Fruit fly (Drosophila melanogaster) whole organism, embryonic: ENCODE measurements around the gene CG46308.

Source experiments
- Atf3 ChIP-seq: fragments of 200-800 bp; sonication (Bioruptor generic); optimal IDR thresholded peaks from 3 replicates; lab custom pipeline; 2016; ENCODE audit warnings: missing biosample characterization, missing genetic modification characterization
- Atf6 ChIP-seq: fragments of 200-800 bp; sonication (Bioruptor generic); IDR thresholded peaks from 2 replicates; pipeline ENCODE4 v1.3.6; 2022; ENCODE audit warnings: missing biosample characterization, missing genetic modification characterization
- Bteb2 ChIP-seq: fragments of 200-800 bp; sonication (Bioruptor generic); optimal IDR thresholded peaks from 2 replicates; lab custom pipeline; 2016; ENCODE audit warnings: missing biosample characterization, missing genetic modification characterization
- CG10274 ChIP-seq: fragments of 200-800 bp; sonication (Bioruptor generic); optimal IDR thresholded peaks from 3 replicates; lab custom pipeline; 2017; ENCODE audit warnings: missing biosample characterization, mild to moderate bottlenecking, missing genetic modification characterization
- CG10366 ChIP-seq: fragments of 200-800 bp; sonication (Bioruptor generic); IDR thresholded peaks from 2 replicates; pipeline ENCODE4 v1.3.6; 2022; ENCODE audit warnings: missing biosample characterization, missing genetic modification characterization
- CG10543 ChIP-seq: fragments of 200-800 bp; sonication (Bioruptor generic); optimal IDR thresholded peaks from 3 replicates; lab custom pipeline; 2017; ENCODE audit warnings: missing biosample characterization, mild to moderate bottlenecking, missing genetic modification characterization, moderate library complexity
- CG10979 ChIP-seq: fragments of 200-800 bp; sonication (Bioruptor generic); optimal IDR thresholded peaks from 2 replicates; lab custom pipeline; 2018; ENCODE audit warnings: missing biosample characterization, mild to moderate bottlenecking, missing genetic modification characterization, moderate library complexity
- CG11695 ChIP-seq: fragments of 200-800 bp; sonication (Bioruptor generic); IDR thresholded peaks from 3 replicates; pipeline ENCODE4 v1.3.6; 2022; ENCODE audit warnings: missing biosample characterization, missing genetic modification characterization
- CG11723 ChIP-seq: fragments of 200-800 bp; sonication (Bioruptor generic); optimal IDR thresholded peaks from 2 replicates; lab custom pipeline; 2017; ENCODE audit warnings: missing biosample characterization, mild to moderate bottlenecking, missing genetic modification characterization
- CG12104 ChIP-seq: fragments of 200-800 bp; sonication (Bioruptor generic); optimal IDR thresholded peaks from 3 replicates; lab custom pipeline; 2016; ENCODE audit warnings: missing biosample characterization, missing genetic modification characterization
- CG12236 ChIP-seq: fragments of 200-800 bp; sonication (Bioruptor generic); optimal IDR thresholded peaks from 2 replicates; lab custom pipeline; 2016; ENCODE audit warnings: missing biosample characterization, missing genetic modification characterization
- CG14050 ChIP-seq: fragments of 200-800 bp; sonication (Bioruptor generic); IDR thresholded peaks from 3 replicates; pipeline ENCODE4 v1.3.6; 2022; ENCODE audit warnings: missing biosample characterization, missing genetic modification characterization
- CG14441 ChIP-seq: fragments of 200-800 bp; sonication (Bioruptor generic); IDR thresholded peaks from 2 replicates; pipeline ENCODE4 v1.3.6; 2022; ENCODE audit warnings: missing biosample characterization, missing genetic modification characterization
- CG1529 ChIP-seq: fragments of 200-800 bp; sonication (Bioruptor generic); optimal IDR thresholded peaks from 3 replicates; lab custom pipeline; 2018; ENCODE audit warnings: missing biosample characterization, missing genetic modification characterization
- CG17912 ChIP-seq: fragments of 200-800 bp; sonication (Bioruptor generic); optimal IDR thresholded peaks from 2 replicates; lab custom pipeline; 2018; ENCODE audit warnings: missing biosample characterization, mild to moderate bottlenecking, missing genetic modification characterization
- CG18619 ChIP-seq: fragments of 200-800 bp; sonication (Bioruptor generic); optimal IDR thresholded peaks from 3 replicates; lab custom pipeline; 2017; ENCODE audit warnings: missing biosample characterization, mild to moderate bottlenecking, missing genetic modification characterization
- CG18764 ChIP-seq: fragments of 200-800 bp; sonication (Bioruptor generic); optimal IDR thresholded peaks from 3 replicates; lab custom pipeline; 2016; ENCODE audit warnings: missing biosample characterization, missing genetic modification characterization
- CG2199 ChIP-seq: fragments of 200-800 bp; sonication (Bioruptor generic); IDR thresholded peaks from 3 replicates; pipeline ENCODE4 v1.3.6; 2022; ENCODE audit warnings: missing biosample characterization, missing genetic modification characterization
- CG2875 ChIP-seq: fragments of 200-800 bp; sonication (Bioruptor generic); optimal IDR thresholded peaks from 2 replicates; lab custom pipeline; 2017; ENCODE audit warnings: missing biosample characterization, mild to moderate bottlenecking, missing genetic modification characterization, missing genetic modification reagents
- CG3838 ChIP-seq: fragments of 200-800 bp; sonication (Bioruptor generic); optimal IDR thresholded peaks from 3 replicates; lab custom pipeline; 2016; ENCODE audit warnings: missing biosample characterization, missing genetic modification characterization
- CG4328 ChIP-seq: fragments of 200-800 bp; sonication (Bioruptor generic); optimal IDR thresholded peaks from 3 replicates; lab custom pipeline; 2017; ENCODE audit warnings: missing biosample characterization, missing genetic modification reagents, missing genetic modification characterization
- CG9817 ChIP-seq: fragments of 200-800 bp; sonication (Bioruptor generic); optimal IDR thresholded peaks from 2 replicates; lab custom pipeline; 2018; ENCODE audit warnings: missing biosample characterization, mild to moderate bottlenecking, missing genetic modification characterization, moderate library complexity
- CTCF ChIP-seq: fragments of 200-800 bp; sonication (Bioruptor generic); optimal IDR thresholded peaks from 2 replicates; lab custom pipeline; 2017; ENCODE audit warnings: missing biosample characterization, mild to moderate bottlenecking, missing genetic modification characterization, moderate library complexity
- Dek ChIP-seq: fragments of 200-800 bp; sonication (Bioruptor generic); optimal IDR thresholded peaks from 3 replicates; lab custom pipeline; 2019; ENCODE audit warnings: missing biosample characterization, mild to moderate bottlenecking, missing genetic modification characterization, moderate library complexity
- E2f2 ChIP-seq: fragments of 200-800 bp; sonication (Bioruptor generic); IDR thresholded peaks from 2 replicates; pipeline ENCODE4 v1.3.6; 2022; ENCODE audit warnings: missing biosample characterization, missing genetic modification characterization
- Fer3 ChIP-seq: fragments of 200-800 bp; sonication (Bioruptor generic); optimal IDR thresholded peaks from 2 replicates; lab custom pipeline; 2018; ENCODE audit warnings: missing biosample characterization, mild to moderate bottlenecking, missing genetic modification characterization, moderate library complexity
- HHEX ChIP-seq: fragments of 200-800 bp; sonication (Bioruptor generic); optimal IDR thresholded peaks from 3 replicates; lab custom pipeline; 2017; ENCODE audit warnings: missing biosample characterization, mild to moderate bottlenecking, missing genetic modification characterization, missing genetic modification reagents
- HLHmδ ChIP-seq: fragments of 200-800 bp; sonication (Bioruptor generic); optimal IDR thresholded peaks from 2 replicates; lab custom pipeline; 2018; ENCODE audit warnings: missing biosample characterization, mild to moderate bottlenecking, missing genetic modification characterization, moderate library complexity
- Jarid2 ChIP-seq: fragments of 200-800 bp; sonication (Bioruptor generic); optimal IDR thresholded peaks from 3 replicates; lab custom pipeline; 2017; ENCODE audit warnings: mild to moderate bottlenecking, missing biosample characterization, missing genetic modification reagents, missing genetic modification characterization
- MESR4 ChIP-seq: fragments of 200-800 bp; sonication (Bioruptor generic); optimal IDR thresholded peaks from 2 replicates; lab custom pipeline; 2018; ENCODE audit warnings: missing biosample characterization, mild to moderate bottlenecking, missing genetic modification characterization, moderate library complexity
- NfI ChIP-seq: fragments of 200-800 bp; sonication (Bioruptor generic); optimal IDR thresholded peaks from 3 replicates; lab custom pipeline; 2018; ENCODE audit warnings: missing biosample characterization, mild to moderate bottlenecking, missing genetic modification characterization, moderate library complexity
- aop ChIP-seq: fragments of 200-800 bp; sonication (Bioruptor generic); IDR thresholded peaks from 2 replicates; pipeline ENCODE4 v1.3.6; 2022; ENCODE audit warnings: missing biosample characterization, missing genetic modification characterization
- corto ChIP-seq: fragments of 200-800 bp; sonication (Bioruptor generic); optimal IDR thresholded peaks from 2 replicates; lab custom pipeline; 2016; ENCODE audit warnings: missing biosample characterization, mild to moderate bottlenecking, missing genetic modification characterization, moderate library complexity
- croc ChIP-seq: fragments of 200-800 bp; sonication (Bioruptor generic); conservative IDR thresholded peaks from 3 replicates; pipeline ENCODE4 v1.3.6; 2022; ENCODE audit warnings: missing biosample characterization, missing genetic modification characterization
- cwo ChIP-seq: fragments of 200-800 bp; sonication (Bioruptor generic); optimal IDR thresholded peaks from 3 replicates; lab custom pipeline; 2017; ENCODE audit warnings: missing biosample characterization, missing genetic modification characterization, mild to moderate bottlenecking, moderate library complexity, missing genetic modification reagents
- grn ChIP-seq: fragments of 200-800 bp; sonication (Bioruptor generic); optimal IDR thresholded peaks from 3 replicates; lab custom pipeline; 2017; ENCODE audit warnings: missing biosample characterization, missing genetic modification characterization
- jumu ChIP-seq: fragments of 200-800 bp; sonication (Bioruptor generic); optimal IDR thresholded peaks from 3 replicates; lab custom pipeline; 2016; ENCODE audit warnings: missing biosample characterization, missing genetic modification characterization
- knrl ChIP-seq: fragments of 200-800 bp; sonication (Bioruptor generic); IDR thresholded peaks from 3 replicates; pipeline ENCODE4 v1.3.6; 2022; ENCODE audit warnings: missing biosample characterization, missing genetic modification characterization; ENCODE audit not compliant: partially characterized antibody
- lab ChIP-seq: fragments of 200-800 bp; sonication (Bioruptor generic); optimal IDR thresholded peaks from 3 replicates; lab custom pipeline; 2017; ENCODE audit warnings: missing biosample characterization, missing genetic modification characterization, mild to moderate bottlenecking, moderate library complexity, missing genetic modification reagents
- nerfin-1 ChIP-seq: fragments of 200-800 bp; sonication (Bioruptor generic); optimal IDR thresholded peaks from 3 replicates; lab custom pipeline; 2019; ENCODE audit warnings: missing biosample characterization, mild to moderate bottlenecking, missing genetic modification characterization, moderate library complexity
- pb ChIP-seq: fragments of 200-800 bp; sonication (Bioruptor generic); optimal IDR thresholded peaks from 3 replicates; lab custom pipeline; 2016; ENCODE audit warnings: missing biosample characterization, missing genetic modification characterization
- prd ChIP-seq, 3 experiments: fragments of >200 bp in 2 of 3; fragments of 200-800 bp in 1 of 3; sonication (Bioruptor generic) in 1 of 3; optimal IDR thresholded peaks in 2 of 3; IDR thresholded peaks in 1 of 3; 2 replicates in 2 of 3; 3 replicates in 1 of 3; pipeline versions ENCODE4 v1.3.6 to Lab custom; 2017 to 2022; ENCODE audit warnings: missing biosample characterization in 1 of 3, missing genetic modification characterization in 1 of 3
- sc ChIP-seq, 3 experiments: fragments of >200 bp in 2 of 3; fragments of 200-800 bp in 1 of 3; sonication (Bioruptor generic) in 1 of 3; optimal IDR thresholded peaks; 2 replicates in 2 of 3; 3 replicates in 1 of 3; lab custom pipeline; 2017; ENCODE audit warnings: mild to moderate bottlenecking in 1 of 3, missing biosample characterization in 1 of 3, missing genetic modification characterization in 1 of 3, missing genetic modification reagents in 1 of 3
- so ChIP-seq: fragments of 200-800 bp; sonication (Bioruptor generic); IDR thresholded peaks from 3 replicates; pipeline ENCODE4 v1.3.6; 2022; ENCODE audit warnings: missing biosample characterization, missing genetic modification characterization
- sob ChIP-seq: fragments of 200-800 bp; sonication (Bioruptor generic); IDR thresholded peaks from 2 replicates; pipeline ENCODE4 v1.3.6; 2022; ENCODE audit warnings: missing biosample characterization, missing genetic modification characterization
- ssp ChIP-seq: fragments of 200-800 bp; sonication (Bioruptor generic); IDR thresholded peaks from 2 replicates; pipeline ENCODE4 v1.3.6; 2022; ENCODE audit warnings: missing biosample characterization, missing genetic modification characterization
- unc-4 ChIP-seq: fragments of 200-800 bp; sonication (Bioruptor generic); IDR thresholded peaks from 2 replicates; pipeline ENCODE4 v1.3.6; 2022; ENCODE audit warnings: missing biosample characterization, missing genetic modification characterization; ENCODE audit not compliant: partially characterized antibody

Gene CG46308

dm6 chr2L:13414525-13415481, 46.8 kb upstream of the CG46308 start, which contains the start of the genes CG16956, CG42784 and CG43850 (continued):
- peak; percentile 42 for TF ChIP-seq CG11723 (GFP tag; lab: Kevin White, UChicago)
- TF ChIP-seq NfI (GFP tag; lab: Kevin White, UChicago) = peak; percentile 80
- TF ChIP-seq sob = 0 out of 2 replicates have a peak, but pooled peaks have one; percentile 45
- TF ChIP-seq CG2875 (GFP tag; lab: Kevin White, UChicago) = no peak
- peak; percentile 1 for TF ChIP-seq grn (GFP tag; lab: Kevin White, UChicago)
- TF ChIP-seq so (GFP tag; lab: Robert Waterston, UW) = 0 out of 3 replicates have a peak, but pooled peaks have one; percentile 60
- TF ChIP-seq croc = no peak
- TF ChIP-seq CG2199 (GFP tag; lab: Robert Waterston, UW) = no peak
- peak; percentile 64 for TF ChIP-seq Atf6 (GFP tag; lab: Robert Waterston, UW)
- peak; percentile 12 for TF ChIP-seq CG1529 (GFP tag; lab: Kevin White, UChicago)
- TF ChIP-seq cwo (GFP tag; lab: Kevin White, UChicago) = peak; percentile 56
- peak; percentile 42 for TF ChIP-seq Dek (tag; lab: Kevin White, UChicago)
- TF ChIP-seq CG14441 (GFP tag; lab: Robert Waterston, UW) = 0 out of 2 replicates have a peak, but pooled peaks have one; percentile 11
- peak; percentile 17 for TF ChIP-seq Jarid2 (GFP tag; lab: Kevin White, UChicago)
- no peak for TF ChIP-seq CG10366 (GFP tag; lab: Robert Waterston, UW)
- peak; percentile 30 for TF ChIP-seq CG12104 (GFP tag; lab: Kevin White, UChicago)
- no peak for TF ChIP-seq HLHmδ (GFP tag; lab: Kevin White, UChicago)
- TF ChIP-seq Bteb2 (GFP tag; lab: Kevin White, UChicago) = no peak
- TF ChIP-seq CG9817 = peak; percentile 44
- TF ChIP-seq Fer3 = peak; percentile 75
- TF ChIP-seq unc-4 = no peak
- TF ChIP-seq CG10979 (tag; lab: Kevin White, UChicago) = no peak
- no peak for TF ChIP-seq aop (GFP tag; lab: Robert Waterston, UW)
- no peak; the same call in 1 of the 2 replicates for TF ChIP-seq E2f2 (GFP tag; lab: Robert Waterston, UW)
- TF ChIP-seq CG10274 (GFP tag; lab: Kevin White, UChicago) = peak; percentile 23
- TF ChIP-seq CG3838 (GFP tag; lab: Kevin White, UChicago) = no peak
- TF ChIP-seq MESR4 (GFP tag; lab: Kevin White, UChicago) = peak; percentile 11
- peak; percentile 63 for TF ChIP-seq CG4328 (GFP tag; lab: Kevin White, UChicago)
- no peak for TF ChIP-seq pb (GFP tag; lab: Kevin White, UChicago)
- TF ChIP-seq Atf3 = no peak
- TF ChIP-seq CG17912 (GFP tag; lab: Kevin White, UChicago) = peak; percentile 71
- TF ChIP-seq HHEX (GFP tag; lab: Kevin White, UChicago) = peak; percentile 78
- TF ChIP-seq CG11695 (GFP tag; lab: Robert Waterston, UW) = peak; percentile 20; the same call in 1 of the 3 replicates
- TF ChIP-seq nerfin-1 (tag; lab: Kevin White, UChicago) = no peak
- TF ChIP-seq CG14050 (GFP tag; lab: Robert Waterston, UW) = 0 out of 3 replicates have a peak, but pooled peaks have one; percentile 31
- peak; percentile 83 for TF ChIP-seq CG10543 (GFP tag; lab: Kevin White, UChicago)
- no peak for TF ChIP-seq CG12236 (GFP tag; lab: Kevin White, UChicago)
- no peak for TF ChIP-seq CG18764
- no peak for TF ChIP-seq knrl (GFP tag; lab: Robert Waterston, UW)
- no peak for TF ChIP-seq sc (optimal IDR thresholded peaks at IDR 0.05; lab: Kevin White, UChicago)
- peak; percentile 7 for TF ChIP-seq sc (GFP tag; optimal IDR thresholded peaks at IDR 0.05; lab: Kevin White, UChicago)
- TF ChIP-seq prd (optimal IDR thresholded peaks at IDR 0.05; lab: Kevin White, UChicago) = no peak
- no peak for TF ChIP-seq prd (GFP tag; IDR thresholded peaks at IDR 0.05; lab: Robert Waterston, UW)
- no peak for TF ChIP-seq ssp (GFP tag; lab: Robert Waterston, UW)
- TF ChIP-seq jumu (GFP tag; lab: Kevin White, UChicago) = no peak
- peak; percentile 7 for TF ChIP-seq CTCF
- TF ChIP-seq lab (GFP tag; lab: Kevin White, UChicago) = peak; percentile 94
- no peak for TF ChIP-seq corto
- TF ChIP-seq CG18619 (GFP tag; lab: Kevin White, UChicago) = peak; percentile 69
